Worm (Caenorhabditis elegans) whole organism, L1 larva: ENCODE data around the gene cyp-33C2.

Experiments used
- C04F5.9 ChIP-seq: sonication (generic microtip); optimal IDR thresholded peaks from 2 replicates; lab custom pipeline; 2016; ENCODE audit warnings: missing genetic modification characterization, missing compliant biosample characterization
- C16A3.4 ChIP-seq: fragments of 150-350 bp; optimal IDR thresholded peaks from 2 replicates; lab custom pipeline; 2014; ENCODE audit warnings: missing biosample characterization, missing genetic modification characterization
- ama-1 ChIP-seq: fragments of 150-350 bp; optimal IDR thresholded peaks from 2 replicates; lab custom pipeline; 2014
- ceh-8 ChIP-seq: fragments of 200-800 bp; sonication (Bioruptor generic); optimal IDR thresholded peaks from 2 replicates; lab custom pipeline; 2018; ENCODE audit warnings: mild to moderate bottlenecking, missing genetic modification characterization, moderate library complexity, missing compliant biosample characterization
- ceh-82 ChIP-seq, 3 experiments: fragments of 150-350 bp in 1 of 3; sonication (generic microtip) in 2 of 3; optimal IDR thresholded peaks; 2 replicates each; lab custom pipeline; 2014 to 2017; ENCODE audit warnings: missing biosample characterization in 3 of 3, missing genetic modification characterization in 3 of 3
- ceh-90 ChIP-seq: sonication (generic microtip); optimal IDR thresholded peaks from 2 replicates; lab custom pipeline; 2016; ENCODE audit warnings: missing genetic modification characterization, missing compliant biosample characterization
- ces-1 ChIP-seq: fragments of 150-350 bp; optimal IDR thresholded peaks from 2 replicates; lab custom pipeline; 2014; ENCODE audit warnings: missing biosample characterization, missing genetic modification reagents, missing genetic modification characterization
- dsc-1 ChIP-seq: sonication (generic microtip); optimal IDR thresholded peaks from 2 replicates; lab custom pipeline; 2016; ENCODE audit warnings: mild to moderate bottlenecking, missing genetic modification characterization, missing compliant biosample characterization
- efl-1 ChIP-seq, 4 experiments: fragments of 150-350 bp; optimal IDR thresholded peaks in 3 of 4; peaks in 1 of 4; 1 replicate in 1 of 4; 2 replicates in 3 of 4; lab custom pipeline; 2014; ENCODE audit warnings: missing biosample characterization in 2 of 4, missing genetic modification characterization in 2 of 4, missing genetic modification reagents in 2 of 4
- efl-3 ChIP-seq: fragments of 200-800 bp; sonication (Bioruptor generic); optimal IDR thresholded peaks from 2 replicates; lab custom pipeline; 2018; ENCODE audit warnings: mild to moderate bottlenecking, missing genetic modification characterization, missing compliant biosample characterization
- elt-3 ChIP-seq, 6 experiments: fragments of 150-350 bp in 1 of 6; sonication (generic microtip); optimal IDR thresholded peaks; 2 replicates each; lab custom pipeline; 2017 to 2018; ENCODE audit warnings: missing biosample characterization in 6 of 6, missing genetic modification characterization in 6 of 6, inconsistent platforms in 1 of 6
- ets-5 ChIP-seq: fragments of 200-800 bp; sonication (Bioruptor generic); IDR thresholded peaks from 2 replicates; pipeline ENCODE4 v1.3.6; 2022; ENCODE audit warnings: missing genetic modification characterization, missing compliant biosample characterization
- fkh-4 ChIP-seq: sonication (generic microtip); optimal IDR thresholded peaks from 2 replicates; lab custom pipeline; 2016; ENCODE audit warnings: missing compliant biosample characterization, missing genetic modification characterization, borderline replicate concordance
- fos-1 ChIP-seq: fragments of 150-350 bp; optimal IDR thresholded peaks from 2 replicates; lab custom pipeline; 2014; ENCODE audit warnings: missing biosample characterization, missing genetic modification characterization
- lin-14 ChIP-seq: fragments of 200-800 bp; sonication (Bioruptor generic); optimal IDR thresholded peaks from 2 replicates; lab custom pipeline; 2018; ENCODE audit warnings: mild to moderate bottlenecking, missing genetic modification characterization, moderate library complexity, missing compliant biosample characterization
- nhr-20 ChIP-seq: sonication (generic microtip); optimal IDR thresholded peaks from 2 replicates; lab custom pipeline; 2016; ENCODE audit warnings: mild to moderate bottlenecking, missing genetic modification characterization, missing compliant biosample characterization
- nhr-237 ChIP-seq: fragments of 150-350 bp; optimal IDR thresholded peaks from 2 replicates; lab custom pipeline; 2014; ENCODE audit warnings: missing biosample characterization, missing genetic modification characterization
- nhr-28 ChIP-seq: fragments of 150-350 bp; optimal IDR thresholded peaks from 2 replicates; lab custom pipeline; 2014; ENCODE audit warnings: missing biosample characterization, missing genetic modification characterization
- nhr-76 ChIP-seq: sonication (generic microtip); optimal IDR thresholded peaks from 2 replicates; lab custom pipeline; 2017; ENCODE audit warnings: missing biosample characterization, missing genetic modification characterization
- nhr-84 ChIP-seq: sonication (generic microtip); optimal IDR thresholded peaks from 2 replicates; lab custom pipeline; 2017; ENCODE audit warnings: missing biosample characterization, missing genetic modification characterization
- nhr-85 ChIP-seq: sonication (generic microtip); peaks from one replicate; lab custom pipeline; 2016; ENCODE audit warnings: missing genetic modification characterization, inconsistent platforms, missing compliant biosample characterization
- nhr-90 ChIP-seq: sonication (generic microtip); optimal IDR thresholded peaks from 2 replicates; lab custom pipeline; 2016; ENCODE audit warnings: mild to moderate bottlenecking, missing genetic modification characterization, missing compliant biosample characterization; ENCODE audit not compliant: poor library complexity
- pax-3 ChIP-seq: fragments of 200-800 bp; sonication (Bioruptor generic); optimal IDR thresholded peaks from 2 replicates; lab custom pipeline; 2018; ENCODE audit warnings: mild to moderate bottlenecking, missing genetic modification characterization, moderate library complexity, missing compliant biosample characterization
- snpc-4 ChIP-seq: fragments of 150-350 bp; optimal IDR thresholded peaks from 2 replicates; lab custom pipeline; 2014; ENCODE audit warnings: missing biosample characterization, missing genetic modification characterization
- snu-23 ChIP-seq: sonication (generic microtip); optimal IDR thresholded peaks from 2 replicates; lab custom pipeline; 2016; ENCODE audit warnings: missing genetic modification characterization, missing compliant biosample characterization
- sox-4 ChIP-seq: sonication (generic microtip); optimal IDR thresholded peaks from 2 replicates; lab custom pipeline; 2016; ENCODE audit warnings: missing genetic modification characterization, missing compliant biosample characterization
- sptf-1 ChIP-seq: fragments of 150-350 bp; optimal IDR thresholded peaks from 2 replicates; lab custom pipeline; 2014; ENCODE audit warnings: missing biosample characterization, missing genetic modification characterization
- tbx-2 ChIP-seq: sonication (generic microtip); optimal IDR thresholded peaks from 2 replicates; lab custom pipeline; 2016; ENCODE audit warnings: missing genetic modification characterization, missing compliant biosample characterization
- unc-130 ChIP-seq: fragments of 150-350 bp; optimal IDR thresholded peaks from 2 replicates; lab custom pipeline; 2017; ENCODE audit warnings: missing biosample characterization, missing genetic modification characterization, inconsistent platforms
- unc-62 ChIP-seq: fragments of 150-350 bp; optimal IDR thresholded peaks from 2 replicates; lab custom pipeline; 2014; ENCODE audit warnings: missing biosample characterization, missing genetic modification reagents, missing genetic modification characterization
- unc-86 ChIP-seq: sonication (generic microtip); optimal IDR thresholded peaks from 2 replicates; lab custom pipeline; 2016; ENCODE audit warnings: missing genetic modification characterization, missing compliant biosample characterization
- unc-98 ChIP-seq: fragments of 200-800 bp; sonication (Bioruptor generic); IDR thresholded peaks from 2 replicates; pipeline ENCODE4 v1.3.6; 2022; ENCODE audit warnings: missing genetic modification characterization, missing compliant biosample characterization
- zag-1 ChIP-seq: fragments of 150-350 bp; optimal IDR thresholded peaks from 2 replicates; lab custom pipeline; 2014; ENCODE audit warnings: missing biosample characterization, missing genetic modification characterization

Gene cyp-33C2

ce11 chrV:2151458-2151857 lies 31.8 kb upstream of the cyp-33C2 start, which contains the start of gene srbc-24:
srbc-24 (plus strand) TSS chrV:2151758.
- TF ChIP-seq nhr-76 (tag; lab: Kevin White, UChicago) (no peak), lin-14 (no peak), ces-1 (GFP tag; lab: Kevin White, UChicago) (no peak), ceh-90 (no peak)

DNA sequence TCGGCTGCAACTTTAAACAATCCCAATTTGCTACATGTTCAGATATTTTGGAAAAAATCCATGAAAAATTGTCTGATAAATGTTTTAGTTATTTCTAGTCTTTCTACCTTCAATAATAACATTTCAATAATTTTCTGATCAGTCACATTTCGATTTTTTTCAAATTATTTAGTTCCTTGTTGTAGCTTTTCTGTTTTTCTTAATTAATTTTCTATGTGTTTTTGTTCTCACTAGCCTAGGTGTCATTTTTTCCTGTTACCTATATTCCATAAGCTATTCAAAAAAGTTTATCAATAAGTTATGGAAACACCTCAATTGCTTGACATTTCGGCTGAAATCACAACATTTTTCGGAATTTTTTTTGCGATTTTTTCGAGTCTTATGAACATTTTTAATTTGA lies 30.0 kb upstream of the cyp-33C2 start, which contains the start of gene srbc-23:
TSS of gene srbc-23 (plus strand) at position 301 of the 400 bp plus-strand sequence.
- TF ChIP-seq dsc-1 (tag; lab: Kevin White, UChicago) (no peak), ceh-82 (tag; optimal IDR thresholded peaks at IDR 0.05; lab: Kevin White, UChicago) (no peak), snpc-4 (tag; lab: Kevin White, UChicago) (no peak), zag-1 (no peak), tbx-2 (tag; lab: Kevin White, UChicago) (no peak), nhr-237 (no peak), nhr-20 (tag; lab: Kevin White, UChicago) (no peak), unc-62 (GFP tag; lab: Kevin White, UChicago) (no peak), unc-98 (GFP tag; lab: Robert Waterston, UW) (no peak)

- TF ChIP-seq nhr-237, result no peak
- TF ChIP-seq efl-1 (optimal IDR thresholded peaks at IDR 0.05; lab: Kevin White, UChicago), result no peak
- peak in 1 of 2 experiments; percentile 12 for TF ChIP-seq efl-1 (GFP tag; optimal IDR thresholded peaks at IDR 0.05 in 1 of 2; lab: Kevin White, UChicago)
- TF ChIP-seq unc-86 (tag; lab: Kevin White, UChicago), result no peak
- no peak for TF ChIP-seq unc-130 (tag; lab: Kevin White, UChicago)
Measured at ce11 chrV:2155232-2155631, 28.1 kb upstream of the cyp-33C2 start, which contains the start of gene srbc-21. srbc-21 (plus strand) TSS chrV:2155532.

ce11 chrV:2156830-2157229 lies 26.5 kb upstream of the cyp-33C2 start, which contains the start of gene srbc-22:
srbc-22 (plus strand) TSS chrV:2157130.
- TF ChIP-seq ama-1 (lab: Kevin White, UChicago) (no peak), ces-1 (GFP tag; lab: Kevin White, UChicago) (no peak), fkh-4 (tag; lab: Kevin White, UChicago) (no peak), nhr-90 (tag; lab: Kevin White, UChicago) (no peak), sptf-1 (tag; lab: Kevin White, UChicago) (no peak)

- TF ChIP-seq zag-1, result no peak
- no peak for TF ChIP-seq sox-4 (tag; lab: Kevin White, UChicago)
Measured at ce11 chrV:2159331-2159730, 24.0 kb upstream of the cyp-33C2 start, which contains the start of gene C45H4.14. C45H4.14 (minus strand) TSS chrV:2159431.

DNA sequence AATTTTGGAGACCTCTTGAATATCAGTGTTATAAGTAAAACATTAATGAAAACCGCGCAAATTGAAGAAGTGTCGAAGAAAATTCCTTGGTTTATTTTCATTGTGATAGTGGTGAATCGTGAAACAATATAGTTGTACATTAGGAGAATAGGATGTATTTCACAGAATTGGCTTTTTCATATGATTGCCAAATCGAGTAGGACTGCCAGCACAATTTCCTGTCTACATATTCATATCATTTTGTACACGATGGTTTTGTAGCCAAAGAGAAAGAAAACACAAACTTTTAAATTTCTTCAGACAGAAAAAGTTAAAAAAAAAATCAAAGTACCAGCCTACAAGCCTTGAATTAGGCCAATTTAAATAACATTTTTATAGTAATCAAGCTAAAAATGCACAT lies 19.6 kb upstream of the cyp-33C2 start, which contains the start of gene str-255:
TSS of gene str-255 (minus strand) at position 101 of the 400 bp plus-strand sequence.
- TF ChIP-seq pax-3 (tag; lab: Kevin White, UChicago) (no peak), C16A3.4 (tag; lab: Kevin White, UChicago) (no peak), snu-23 (GFP tag; lab: Kevin White, UChicago) (no peak), unc-130 (tag; lab: Kevin White, UChicago) (no peak), elt-3 (tag; optimal IDR thresholded peaks at IDR 0.05; lab: Kevin White, UChicago) (no peak), ets-5 (GFP tag; lab: Robert Waterston, UW) (no peak), C04F5.9 (tag; lab: Kevin White, UChicago) (no peak), nhr-84 (tag; lab: Kevin White, UChicago) (no peak), fos-1 (tag; lab: Kevin White, UChicago) (no peak), ceh-8 (GFP tag; lab: Kevin White, UChicago) (no peak), nhr-85 (tag; lab: Kevin White, UChicago) (no peak), nhr-28 (tag; lab: Kevin White, UChicago) (no peak), efl-3 (no peak), sox-4 (tag; lab: Kevin White, UChicago) (no peak)
